Fruit fly (Drosophila melanogaster) whole organism: ENCODE data around the gene Atg8a.

Experiments
- Dll ChIP-seq: fragments of >200 bp; optimal IDR thresholded peaks from 2 replicates; lab custom pipeline; 2017
- EcR ChIP-seq, 2 experiments: fragments of >200 bp; optimal IDR thresholded peaks; 2 replicates each; lab custom pipeline; 2017; ENCODE audit warnings: missing biosample characterization in 2 of 2, missing genetic modification characterization in 2 of 2, missing genetic modification reagents in 2 of 2
- pan ChIP-seq: fragments of >200 bp; optimal IDR thresholded peaks from 2 replicates; lab custom pipeline; 2017
- usp ChIP-seq: fragments of >200 bp; optimal IDR thresholded peaks from 2 replicates; lab custom pipeline; 2017; ENCODE audit warnings: missing biosample characterization, missing genetic modification characterization, mixed read lengths

- TF ChIP-seq usp (GFP tag; lab: Kevin White, UChicago), result no peak
- no peak for TF ChIP-seq Dll (lab: Kevin White, UChicago)
- no peak for TF ChIP-seq pan (lab: Kevin White, UChicago)
- TF ChIP-seq EcR (GFP tag; optimal IDR thresholded peaks at IDR 0.05; lab: Kevin White, UChicago), result no peak
Observed at dm6 chrX:10784812-10785638, 16.9 kb upstream of the Atg8a start.
